Worm (Caenorhabditis elegans) whole organism, L4 larva: ENCODE measurements around the gene ins-11.
A peak's percentile ranks its signal among the peaks of the same experiment; 100 is the strongest.

ENCODE experiments used
- F26F4.8 ChIP-seq: fragments of 200-800 bp; sonication (Bioruptor generic); conservative IDR thresholded peaks from 2 replicates; pipeline ENCODE4 v1.3.6; 2022; ENCODE audit warnings: missing genetic modification characterization, missing compliant biosample characterization
- F37D6.2 ChIP-seq: sonication (generic microtip); optimal IDR thresholded peaks from 2 replicates; lab custom pipeline; 2016; ENCODE audit warnings: mild to moderate bottlenecking, missing genetic modification characterization, missing compliant biosample characterization
- T20F7.1 ChIP-seq: fragments of 200-800 bp; sonication (Bioruptor generic); optimal IDR thresholded peaks from 2 replicates; lab custom pipeline; 2018; ENCODE audit warnings: mild to moderate bottlenecking, missing genetic modification characterization, missing compliant biosample characterization
- T26A8.4 ChIP-seq: fragments of 200-800 bp; sonication (Bioruptor generic); IDR thresholded peaks from 2 replicates; pipeline ENCODE4 v1.3.6; 2022; ENCODE audit warnings: missing genetic modification characterization, missing compliant biosample characterization
- aha-1 ChIP-seq: fragments of 150-350 bp; peaks from one replicate; lab custom pipeline; 2014; ENCODE audit warnings: missing biosample characterization, missing genetic modification characterization
- aly-2 ChIP-seq: sonication (generic microtip); optimal IDR thresholded peaks from 2 replicates; lab custom pipeline; 2018; ENCODE audit warnings: missing biosample characterization, missing genetic modification characterization
- ceh-62 ChIP-seq: sonication (generic microtip); optimal IDR thresholded peaks from 2 replicates; lab custom pipeline; 2017; ENCODE audit warnings: missing biosample characterization, missing genetic modification characterization
- ces-1 ChIP-seq: fragments of 150-350 bp; sonication (generic microtip); optimal IDR thresholded peaks from 4 replicates; lab custom pipeline; 2014; ENCODE audit warnings: missing biosample characterization, missing genetic modification reagents, missing genetic modification characterization
- daf-19 ChIP-seq: fragments of 200-800 bp; sonication (Bioruptor generic); conservative IDR thresholded peaks from 2 replicates; pipeline ENCODE4 v1.3.6; 2022; ENCODE audit warnings: missing genetic modification characterization, missing compliant biosample characterization
- daf-8 ChIP-seq: fragments of 200-800 bp; sonication (Bioruptor generic); IDR thresholded peaks from 2 replicates; pipeline ENCODE4 v1.3.6; 2022; ENCODE audit warnings: missing genetic modification characterization, missing compliant biosample characterization
- dmd-6 ChIP-seq: fragments of 200-800 bp; sonication (Bioruptor generic); IDR thresholded peaks from 2 replicates; pipeline ENCODE4 v1.3.6; 2022; ENCODE audit warnings: missing genetic modification reagents, missing genetic modification characterization, missing compliant biosample characterization
- dmd-9 ChIP-seq: fragments of 200-800 bp; sonication (Bioruptor generic); IDR thresholded peaks from 2 replicates; pipeline ENCODE4 v1.3.6; 2022; ENCODE audit warnings: missing genetic modification reagents, missing genetic modification characterization, missing compliant biosample characterization
- dpl-1 ChIP-seq: fragments of 150-350 bp; optimal IDR thresholded peaks from 2 replicates; lab custom pipeline; 2014; ENCODE audit warnings: missing biosample characterization, missing genetic modification reagents, missing genetic modification characterization
- duxl-1 ChIP-seq: sonication (generic microtip); optimal IDR thresholded peaks from 2 replicates; lab custom pipeline; 2016; ENCODE audit warnings: mild to moderate bottlenecking, missing genetic modification characterization, moderate library complexity, missing compliant biosample characterization; ENCODE audit not compliant: poor library complexity
- egl-27 ChIP-seq: sonication (generic microtip); optimal IDR thresholded peaks from 3 replicates; lab custom pipeline; 2017; ENCODE audit warnings: missing biosample characterization, missing genetic modification reagents, missing genetic modification characterization
- egl-43 ChIP-seq: fragments of 200-800 bp; sonication (Bioruptor generic); IDR thresholded peaks from 2 replicates; pipeline ENCODE4 v1.3.6; 2022; ENCODE audit warnings: missing genetic modification reagents, missing genetic modification characterization, missing compliant biosample characterization
- fkh-10 ChIP-seq: fragments of 150-350 bp; optimal IDR thresholded peaks from 2 replicates; lab custom pipeline; 2014; ENCODE audit warnings: missing biosample characterization, missing genetic modification reagents, missing genetic modification characterization
- fos-1 ChIP-seq: fragments of 150-350 bp; optimal IDR thresholded peaks from 2 replicates; lab custom pipeline; 2014; ENCODE audit warnings: missing biosample characterization, missing genetic modification characterization
- hif-1 ChIP-seq, 2 experiments: sonication (generic microtip); optimal IDR thresholded peaks; 2 replicates each; lab custom pipeline; 2016 to 2017; ENCODE audit warnings: missing compliant biosample characterization in 2 of 2, missing genetic modification characterization in 2 of 2, missing genetic modification reagents in 2 of 2, missing genotype in 2 of 2, mild to moderate bottlenecking in 1 of 2
- hlh-30 ChIP-seq: sonication (generic microtip); optimal IDR thresholded peaks from 2 replicates; lab custom pipeline; 2017; ENCODE audit warnings: antibody characterized with exemption, mild to moderate bottlenecking, missing genetic modification characterization, missing compliant biosample characterization; ENCODE audit not compliant: insufficient read depth
- hmg-1.1 ChIP-seq: fragments of 200-800 bp; sonication (Bioruptor generic); IDR thresholded peaks from 2 replicates; pipeline ENCODE4 v1.3.6; 2022; ENCODE audit warnings: missing genetic modification reagents, missing genetic modification characterization, missing compliant biosample characterization
- jun-1 ChIP-seq: fragments of 150-350 bp; optimal IDR thresholded peaks from 2 replicates; lab custom pipeline; 2014; ENCODE audit warnings: missing biosample characterization, missing genetic modification reagents, missing genetic modification characterization
- lim-7 ChIP-seq: fragments of 200-800 bp; sonication (Bioruptor generic); IDR thresholded peaks from 2 replicates; pipeline ENCODE4 v1.3.6; 2022; ENCODE audit warnings: missing genetic modification characterization, missing compliant biosample characterization
- lin-13 ChIP-seq: fragments of 150-350 bp; optimal IDR thresholded peaks from 2 replicates; lab custom pipeline; 2014; ENCODE audit warnings: missing biosample characterization, missing genetic modification reagents, missing genetic modification characterization
- lin-29 ChIP-seq: fragments of 200-800 bp; sonication (Bioruptor generic); IDR thresholded peaks from 2 replicates; pipeline ENCODE4 v1.3.6; 2022; ENCODE audit warnings: missing genetic modification reagents, missing genetic modification characterization, missing compliant biosample characterization
- lin-38 ChIP-seq: fragments of 200-800 bp; sonication (Bioruptor generic); IDR thresholded peaks from 2 replicates; pipeline ENCODE4 v1.3.6; 2022; ENCODE audit warnings: missing genetic modification reagents, missing genetic modification characterization, missing compliant biosample characterization
- lin-39 ChIP-seq: fragments of 150-350 bp; optimal IDR thresholded peaks from 2 replicates; lab custom pipeline; 2014; ENCODE audit warnings: missing biosample characterization, missing genetic modification reagents, missing genetic modification characterization
- lsy-2 ChIP-seq, 2 experiments: fragments of 150-350 bp in 1 of 2; sonication (generic microtip) in 1 of 2; optimal IDR thresholded peaks; 2 replicates each; lab custom pipeline; 2014 to 2017; ENCODE audit warnings: missing biosample characterization in 2 of 2, missing genetic modification characterization in 2 of 2
- madf-9 ChIP-seq: fragments of 200-800 bp; sonication (Bioruptor generic); conservative IDR thresholded peaks from 2 replicates; pipeline ENCODE4 v1.3.6; 2022; ENCODE audit warnings: missing genetic modification reagents, missing genetic modification characterization, missing compliant biosample characterization
- mdt-29 ChIP-seq: fragments of 200-800 bp; sonication (Bioruptor generic); IDR thresholded peaks from 2 replicates; pipeline ENCODE4 v1.3.6; 2022; ENCODE audit warnings: missing genetic modification reagents, missing genetic modification characterization, missing compliant biosample characterization
- nhr-10 ChIP-seq: fragments of 150-350 bp; optimal IDR thresholded peaks from 2 replicates; lab custom pipeline; 2014; ENCODE audit warnings: missing biosample characterization, missing genetic modification characterization
- nhr-11 ChIP-seq: fragments of 150-350 bp; optimal IDR thresholded peaks from 2 replicates; lab custom pipeline; 2014; ENCODE audit warnings: missing biosample characterization, missing genetic modification characterization
- nhr-237 ChIP-seq: sonication (generic microtip); optimal IDR thresholded peaks from 2 replicates; lab custom pipeline; 2017; ENCODE audit warnings: missing biosample characterization, missing genetic modification characterization
- nhr-28 ChIP-seq: fragments of 150-350 bp; optimal IDR thresholded peaks from 2 replicates; lab custom pipeline; 2014; ENCODE audit warnings: missing biosample characterization, missing genetic modification characterization
- nhr-41 ChIP-seq: fragments of 200-800 bp; sonication (Bioruptor generic); IDR thresholded peaks from 2 replicates; pipeline ENCODE4 v1.3.6; 2022; ENCODE audit warnings: missing genetic modification reagents, missing genetic modification characterization, missing compliant biosample characterization
- nhr-42 ChIP-seq: fragments of 200-800 bp; sonication (Bioruptor generic); IDR thresholded peaks from 2 replicates; pipeline ENCODE4 v1.3.6; 2022; ENCODE audit warnings: missing genetic modification characterization, missing compliant biosample characterization
- pha-4 ChIP-seq, 2 experiments: fragments of 150-350 bp in 1 of 2; fragments of 200-800 bp in 1 of 2; sonication (Bioruptor generic) in 1 of 2; IDR thresholded peaks in 1 of 2; optimal IDR thresholded peaks in 1 of 2; 2 replicates each; pipeline versions ENCODE4 v1.3.6 to Lab custom; 2014 to 2022; ENCODE audit warnings: missing genetic modification characterization in 2 of 2, missing genetic modification reagents in 2 of 2, missing biosample characterization in 1 of 2, missing compliant biosample characterization in 1 of 2
- pqm-1 ChIP-seq: sonication (generic microtip); optimal IDR thresholded peaks from 2 replicates; lab custom pipeline; 2017; ENCODE audit warnings: missing biosample characterization, missing genetic modification characterization
- set-16 ChIP-seq: fragments of 200-800 bp; sonication (Bioruptor generic); IDR thresholded peaks from 2 replicates; pipeline ENCODE4 v1.3.6; 2022; ENCODE audit warnings: missing genetic modification reagents, missing genetic modification characterization, missing compliant biosample characterization
- spr-1 ChIP-seq: sonication (generic microtip); optimal IDR thresholded peaks from 2 replicates; lab custom pipeline; 2016; ENCODE audit warnings: mild to moderate bottlenecking, missing genetic modification characterization, missing compliant biosample characterization
- spr-3 ChIP-seq: fragments of 200-800 bp; sonication (Bioruptor generic); optimal IDR thresholded peaks from 2 replicates; lab custom pipeline; 2018; ENCODE audit warnings: mild to moderate bottlenecking, missing genetic modification characterization, missing compliant biosample characterization
- tag-97 ChIP-seq: fragments of 200-800 bp; sonication (Bioruptor generic); IDR thresholded peaks from 2 replicates; pipeline ENCODE4 v1.3.6; 2022; ENCODE audit warnings: missing genetic modification characterization, missing compliant biosample characterization
- unc-130 ChIP-seq: sonication (generic microtip); optimal IDR thresholded peaks from 2 replicates; lab custom pipeline; 2016; ENCODE audit warnings: missing genetic modification reagents, missing genetic modification characterization, missing compliant biosample characterization
- unc-62 ChIP-seq, 3 experiments: fragments of 150-350 bp in 1 of 3; sonication (generic microtip); optimal IDR thresholded peaks in 2 of 3; peaks in 1 of 3; 1 replicate in 1 of 3; 2 replicates in 2 of 3; lab custom pipeline; 2014 to 2017; ENCODE audit warnings: missing biosample characterization in 3 of 3, missing genetic modification characterization in 3 of 3, missing genetic modification reagents in 3 of 3, missing genotype in 1 of 3
- vab-7 ChIP-seq: fragments of 200-800 bp; sonication (Bioruptor generic); IDR thresholded peaks from 2 replicates; pipeline ENCODE4 v1.3.6; 2022; ENCODE audit warnings: missing genetic modification reagents, missing genetic modification characterization, missing compliant biosample characterization
- zfp-3 ChIP-seq: fragments of 200-800 bp; sonication (Bioruptor generic); conservative IDR thresholded peaks from 2 replicates; pipeline ENCODE4 v1.3.6; 2022; ENCODE audit warnings: missing genetic modification reagents, missing genetic modification characterization, missing compliant biosample characterization
- zip-2 ChIP-seq: fragments of 150-350 bp; optimal IDR thresholded peaks from 2 replicates; lab custom pipeline; 2014; ENCODE audit warnings: missing biosample characterization, missing genetic modification characterization
- ztf-11 ChIP-seq: fragments of 150-350 bp; optimal IDR thresholded peaks from 2 replicates; lab custom pipeline; 2014; ENCODE audit warnings: missing biosample characterization, missing genetic modification characterization
- ztf-7 ChIP-seq: fragments of 150-350 bp; optimal IDR thresholded peaks from 2 replicates; lab custom pipeline; 2014; ENCODE audit warnings: missing biosample characterization, missing genetic modification characterization

Gene ins-11

DNA sequence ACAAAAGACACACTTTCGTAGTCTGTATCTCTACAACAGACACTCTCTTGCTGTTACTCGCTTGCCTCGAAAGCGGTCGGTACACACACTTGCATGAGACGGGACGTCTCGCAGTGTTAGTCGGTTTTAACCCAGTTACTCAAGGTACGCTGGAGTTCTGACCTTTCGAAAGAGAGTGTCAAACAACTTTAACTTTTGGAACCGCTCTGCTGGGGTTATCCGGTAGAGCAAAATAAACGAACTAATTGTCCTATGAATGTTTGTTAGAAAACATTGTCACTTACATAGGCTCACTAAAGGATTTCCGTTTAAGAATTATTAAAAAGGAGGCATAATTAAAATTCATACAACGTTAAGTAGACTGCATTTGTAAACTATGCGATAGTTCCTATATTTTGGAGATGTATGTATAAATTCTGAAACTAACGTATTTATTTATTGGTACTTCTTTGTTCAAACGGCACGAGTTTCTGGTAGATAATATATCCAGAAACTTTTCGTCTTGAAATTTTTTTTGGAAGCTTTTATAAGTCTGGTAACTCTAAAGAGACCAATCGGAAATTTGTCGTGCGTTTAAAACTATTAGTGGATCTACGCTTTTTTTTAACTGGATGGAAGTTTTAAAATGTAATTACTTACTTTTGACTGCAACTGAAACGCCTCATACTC is 12.9 kb upstream of the ins-11 start (continued):
- TF ChIP-seq unc-62 (GFP tag; optimal IDR thresholded peaks at IDR 0.05 in 1 of 2; lab: Kevin White, UChicago) = peak in 1 of 2 experiments; percentile 100
- peak; percentile 94 for TF ChIP-seq unc-62 (tag; optimal IDR thresholded peaks at IDR 0.05; lab: Kevin White, UChicago)
- peak; percentile 99 for TF ChIP-seq spr-3 (GFP tag; lab: Kevin White, UChicago)
- TF ChIP-seq lin-13 (GFP tag; lab: Kevin White, UChicago) = peak; percentile 92
- TF ChIP-seq zip-2 (tag; lab: Kevin White, UChicago) = peak; percentile 92
- peak; percentile 92 for TF ChIP-seq ztf-7 (tag; lab: Kevin White, UChicago)
- peak; percentile 98 for TF ChIP-seq dmd-9 (GFP tag; lab: Robert Waterston, UW)
- peak; percentile 95 for TF ChIP-seq daf-19
- TF ChIP-seq vab-7 (GFP tag; lab: Robert Waterston, UW) = peak; percentile 94
- peak; percentile 34 for TF ChIP-seq unc-130 (GFP tag; lab: Kevin White, UChicago)
- peak; percentile 99 for TF ChIP-seq mdt-29
- TF ChIP-seq fkh-10 = peak; percentile 98
- no peak for TF ChIP-seq egl-27
- TF ChIP-seq dpl-1 (GFP tag; lab: Kevin White, UChicago) = peak; percentile 85
- peak; percentile 94 for TF ChIP-seq hlh-30 (tag; lab: Kevin White, UChicago)
- TF ChIP-seq nhr-237 (tag; lab: Kevin White, UChicago) = peak; percentile 65
- peak; percentile 91 for TF ChIP-seq lin-29 (GFP tag; lab: Robert Waterston, UW)
- peak; percentile 96 for TF ChIP-seq nhr-10
- peak; percentile 96 for TF ChIP-seq pha-4 (GFP tag; IDR thresholded peaks at IDR 0.05; lab: Robert Waterston, UW)
- TF ChIP-seq pha-4 (tag; optimal IDR thresholded peaks at IDR 0.05; lab: Kevin White, UChicago) = peak; percentile 88
- peak; percentile 100 for TF ChIP-seq aha-1 (tag; lab: Kevin White, UChicago)
- TF ChIP-seq lim-7 = peak; percentile 78
- peak; percentile 90 for TF ChIP-seq lin-38
- peak; percentile 94 for TF ChIP-seq zfp-3 (GFP tag; lab: Robert Waterston, UW)
- peak; percentile 66 for TF ChIP-seq lin-39 (tag; lab: Kevin White, UChicago)
- TF ChIP-seq nhr-41 = peak; percentile 88
- TF ChIP-seq nhr-11 (tag; lab: Kevin White, UChicago) = peak; percentile 98
- no peak for TF ChIP-seq ceh-62 (tag; lab: Kevin White, UChicago)
- peak; percentile 96 for TF ChIP-seq F37D6.2 (tag; lab: Kevin White, UChicago)
- peak; percentile 94 for TF ChIP-seq madf-9 (GFP tag; lab: Robert Waterston, UW)
- peak; percentile 42 for TF ChIP-seq ztf-11 (tag; lab: Kevin White, UChicago)
- peak; percentile 84; the same call in 1 of the 2 replicates for TF ChIP-seq daf-8 (GFP tag; lab: Robert Waterston, UW)
- peak; percentile 77 for TF ChIP-seq fos-1
- peak; percentile 67 for TF ChIP-seq pqm-1 (tag; lab: Kevin White, UChicago)
- TF ChIP-seq nhr-42 (GFP tag; lab: Robert Waterston, UW) = peak; percentile 96
- TF ChIP-seq dmd-6 (GFP tag; lab: Robert Waterston, UW) = peak; percentile 98
- peak; percentile 99 for TF ChIP-seq T26A8.4 (GFP tag; lab: Robert Waterston, UW)
- peak; percentile 92 for TF ChIP-seq T20F7.1 (GFP tag; lab: Kevin White, UChicago)
- no peak for TF ChIP-seq F26F4.8 (GFP tag; lab: Robert Waterston, UW)
- peak; percentile 71 for TF ChIP-seq set-16 (GFP tag; lab: Robert Waterston, UW)
- TF ChIP-seq egl-43 (GFP tag; lab: Robert Waterston, UW) = peak; percentile 99
- TF ChIP-seq hif-1 (tag; optimal IDR thresholded peaks at IDR 0.05; lab: Kevin White, UChicago) = peak; percentile 69 to 89
- peak; percentile 94 to 96 for TF ChIP-seq lsy-2 (tag; optimal IDR thresholded peaks at IDR 0.05; lab: Kevin White, UChicago)
- peak; percentile 97 for TF ChIP-seq jun-1 (tag; lab: Kevin White, UChicago)
- TF ChIP-seq hmg-1.1 (GFP tag; lab: Robert Waterston, UW) = peak; percentile 99
- TF ChIP-seq spr-1 (tag; lab: Kevin White, UChicago) = peak; percentile 97
- TF ChIP-seq ces-1 (GFP tag; lab: Kevin White, UChicago) = peak; percentile 93
- peak; percentile 95 for TF ChIP-seq nhr-28 (tag; lab: Kevin White, UChicago)
- TF ChIP-seq duxl-1 = peak; percentile 96
- TF ChIP-seq tag-97 (GFP tag; lab: Robert Waterston, UW) = peak; percentile 30; the same call in 1 of the 2 replicates
- peak; percentile 87 for TF ChIP-seq aly-2
